Worm (Caenorhabditis elegans) whole organism, L2 larva: ENCODE results near the gene rps-14.

Experiments
- C34F6.9 ChIP-seq: fragments of 150-350 bp; optimal IDR thresholded peaks from 2 replicates; lab custom pipeline; 2014; ENCODE audit warnings: missing biosample characterization, missing genetic modification characterization
- R02D3.7 ChIP-seq: fragments of 150-350 bp; optimal IDR thresholded peaks from 2 replicates; lab custom pipeline; 2014; ENCODE audit warnings: missing biosample characterization, missing genetic modification characterization
- Y55F3AM.14 ChIP-seq: fragments of 200-800 bp; sonication (Bioruptor generic); optimal IDR thresholded peaks from 2 replicates; lab custom pipeline; 2018; ENCODE audit warnings: mild to moderate bottlenecking, missing genetic modification characterization, missing compliant biosample characterization
- ZK546.5 ChIP-seq: sonication (generic microtip); optimal IDR thresholded peaks from 2 replicates; lab custom pipeline; 2017; ENCODE audit warnings: missing biosample characterization, missing genetic modification characterization
- alr-1 ChIP-seq: fragments of 150-350 bp; optimal IDR thresholded peaks from 2 replicates; lab custom pipeline; 2014; ENCODE audit warnings: missing biosample characterization, missing genetic modification characterization
- aly-2 ChIP-seq: fragments of 150-350 bp; optimal IDR thresholded peaks from 2 replicates; lab custom pipeline; 2014; ENCODE audit warnings: missing biosample characterization, missing genetic modification characterization
- ama-1 ChIP-seq: fragments of 150-350 bp; optimal IDR thresholded peaks from 2 replicates; lab custom pipeline; 2018; ENCODE audit warnings: inconsistent platforms
- blmp-1 ChIP-seq: sonication (generic microtip); optimal IDR thresholded peaks from 2 replicates; lab custom pipeline; 2017; ENCODE audit warnings: missing genetic modification characterization, mild to moderate bottlenecking, missing compliant biosample characterization, antibody characterized with exemption, moderate library complexity; ENCODE audit not compliant: insufficient read depth
- ceh-16 ChIP-seq: fragments of 150-350 bp; optimal IDR thresholded peaks from 2 replicates; lab custom pipeline; 2014; ENCODE audit warnings: missing biosample characterization, missing genetic modification characterization
- ceh-82 ChIP-seq: fragments of 150-350 bp; optimal IDR thresholded peaks from 2 replicates; lab custom pipeline; 2014; ENCODE audit warnings: missing biosample characterization, missing genetic modification characterization
- crh-2 ChIP-seq: sonication (generic microtip); optimal IDR thresholded peaks from 2 replicates; lab custom pipeline; 2017; ENCODE audit warnings: missing biosample characterization, missing genetic modification characterization
- dmd-4 ChIP-seq: sonication (generic microtip); optimal IDR thresholded peaks from 2 replicates; lab custom pipeline; 2017; ENCODE audit warnings: missing biosample characterization, missing genetic modification characterization
- egl-27 ChIP-seq: sonication (generic microtip); optimal IDR thresholded peaks from 3 replicates; lab custom pipeline; 2017; ENCODE audit warnings: missing biosample characterization, missing genetic modification reagents, missing genetic modification characterization
- elt-1 ChIP-seq: fragments of 150-350 bp; optimal IDR thresholded peaks from 2 replicates; lab custom pipeline; 2014; ENCODE audit warnings: missing biosample characterization, missing genetic modification characterization
- elt-3 ChIP-seq: sonication (generic microtip); optimal IDR thresholded peaks from 2 replicates; lab custom pipeline; 2017; ENCODE audit warnings: missing biosample characterization, missing genetic modification characterization
- fos-1 ChIP-seq: fragments of 150-350 bp; optimal IDR thresholded peaks from 2 replicates; lab custom pipeline; 2014; ENCODE audit warnings: missing biosample characterization, missing genetic modification characterization
- gmeb-1 ChIP-seq: fragments of 150-350 bp; optimal IDR thresholded peaks from 2 replicates; lab custom pipeline; 2014; ENCODE audit warnings: missing biosample characterization, missing genetic modification characterization
- lin-11 ChIP-seq: fragments of 150-350 bp; sonication (generic microtip); optimal IDR thresholded peaks from 2 replicates; lab custom pipeline; 2014; ENCODE audit warnings: missing biosample characterization, missing genetic modification characterization, inconsistent platforms, mixed read lengths
- lin-13 ChIP-seq: fragments of 150-350 bp; optimal IDR thresholded peaks from 2 replicates; lab custom pipeline; 2014; ENCODE audit warnings: missing biosample characterization, missing genetic modification reagents, missing genetic modification characterization
- lin-39 ChIP-seq: fragments of 150-350 bp; optimal IDR thresholded peaks from 2 replicates; lab custom pipeline; 2014; ENCODE audit warnings: missing biosample characterization, missing genetic modification reagents, missing genetic modification characterization
- lsy-2 ChIP-seq, 2 experiments: fragments of 150-350 bp in 1 of 2; sonication (generic microtip) in 1 of 2; optimal IDR thresholded peaks; 2 replicates each; lab custom pipeline; 2014 to 2017; ENCODE audit warnings: missing biosample characterization in 2 of 2, missing genetic modification characterization in 2 of 2
- mab-5 ChIP-seq: fragments of 150-350 bp; optimal IDR thresholded peaks from 2 replicates; lab custom pipeline; 2014; ENCODE audit warnings: missing biosample characterization, missing genetic modification characterization
- mbf-1 ChIP-seq: sonication (generic microtip); optimal IDR thresholded peaks from 2 replicates; lab custom pipeline; 2017; ENCODE audit warnings: missing biosample characterization, missing genetic modification characterization
- mdl-1 ChIP-seq, 2 experiments: fragments of 150-350 bp in 1 of 2; sonication (generic microtip) in 1 of 2; optimal IDR thresholded peaks; 2 replicates each; lab custom pipeline; 2017; ENCODE audit warnings: missing biosample characterization in 2 of 2, missing genetic modification characterization in 2 of 2
- nhr-10 ChIP-seq: sonication (generic microtip); optimal IDR thresholded peaks from 2 replicates; lab custom pipeline; 2017; ENCODE audit warnings: missing biosample characterization, missing genetic modification characterization
- nhr-11 ChIP-seq: fragments of 150-350 bp; optimal IDR thresholded peaks from 2 replicates; lab custom pipeline; 2014; ENCODE audit warnings: missing biosample characterization, missing genetic modification characterization
- nhr-12 ChIP-seq: fragments of 150-350 bp; optimal IDR thresholded peaks from 2 replicates; lab custom pipeline; 2014; ENCODE audit warnings: missing biosample characterization, missing genetic modification characterization
- nhr-129 ChIP-seq: fragments of 150-350 bp; optimal IDR thresholded peaks from 2 replicates; lab custom pipeline; 2014; ENCODE audit warnings: missing biosample characterization, missing genetic modification characterization
- nhr-21 ChIP-seq: fragments of 150-350 bp; optimal IDR thresholded peaks from 2 replicates; lab custom pipeline; 2014; ENCODE audit warnings: missing biosample characterization, missing genetic modification characterization
- nhr-23 ChIP-seq: fragments of 150-350 bp; optimal IDR thresholded peaks from 2 replicates; lab custom pipeline; 2014; ENCODE audit warnings: missing biosample characterization, missing genetic modification reagents, missing genetic modification characterization
- nhr-25 ChIP-seq: fragments of 150-350 bp; sonication (generic microtip); optimal IDR thresholded peaks from 3 replicates; lab custom pipeline; 2014; ENCODE audit warnings: missing biosample characterization, missing genetic modification characterization
- nhr-6 ChIP-seq: fragments of 150-350 bp; optimal IDR thresholded peaks from 2 replicates; lab custom pipeline; 2014; ENCODE audit warnings: missing biosample characterization, missing genetic modification characterization
- nhr-77 ChIP-seq: fragments of 150-350 bp; optimal IDR thresholded peaks from 2 replicates; lab custom pipeline; 2014; ENCODE audit warnings: missing biosample characterization, missing genetic modification characterization
- peb-1 ChIP-seq: fragments of 150-350 bp; optimal IDR thresholded peaks from 2 replicates; lab custom pipeline; 2014; ENCODE audit warnings: missing biosample characterization, missing genetic modification characterization
- sem-4 ChIP-seq: fragments of 150-350 bp; optimal IDR thresholded peaks from 2 replicates; lab custom pipeline; 2014; ENCODE audit warnings: missing biosample characterization, missing genetic modification reagents, missing genetic modification characterization
- skn-1 ChIP-seq: sonication (generic microtip); optimal IDR thresholded peaks from 2 replicates; lab custom pipeline; 2017; ENCODE audit warnings: missing biosample characterization, missing genetic modification characterization
- sma-3 ChIP-seq: sonication (generic microtip); optimal IDR thresholded peaks from 2 replicates; lab custom pipeline; 2016; ENCODE audit warnings: missing genetic modification reagents, missing genetic modification characterization, missing compliant biosample characterization
- sma-9 ChIP-seq, 2 experiments: fragments of 150-350 bp in 1 of 2; sonication (generic microtip) in 1 of 2; optimal IDR thresholded peaks; 2 replicates each; lab custom pipeline; 2014 to 2016; ENCODE audit warnings: missing genetic modification characterization in 2 of 2, mild to moderate bottlenecking in 1 of 2, missing biosample characterization in 1 of 2, missing compliant biosample characterization in 1 of 2, missing genetic modification reagents in 1 of 2, moderate library complexity in 1 of 2
- snpc-4 ChIP-seq: fragments of 150-350 bp; optimal IDR thresholded peaks from 2 replicates; lab custom pipeline; 2014; ENCODE audit warnings: missing biosample characterization, missing genetic modification characterization
- unc-39 ChIP-seq: fragments of 150-350 bp; optimal IDR thresholded peaks from 2 replicates; lab custom pipeline; 2014; ENCODE audit warnings: missing biosample characterization, missing genetic modification characterization
- unc-55 ChIP-seq: fragments of 150-350 bp; sonication (generic microtip); optimal IDR thresholded peaks from 3 replicates; lab custom pipeline; 2014; ENCODE audit warnings: missing biosample characterization, missing genetic modification reagents, missing genetic modification characterization
- unc-62 ChIP-seq: fragments of 150-350 bp; optimal IDR thresholded peaks from 2 replicates; lab custom pipeline; 2014; ENCODE audit warnings: missing biosample characterization, missing genetic modification reagents, missing genetic modification characterization
- zag-1 ChIP-seq: fragments of 150-350 bp; optimal IDR thresholded peaks from 2 replicates; lab custom pipeline; 2014; ENCODE audit warnings: missing biosample characterization, missing genetic modification characterization
- ztf-11 ChIP-seq: sonication (generic microtip); optimal IDR thresholded peaks from 2 replicates; lab custom pipeline; 2017; ENCODE audit warnings: missing biosample characterization, missing genetic modification characterization

rps-14 gene

DNA sequence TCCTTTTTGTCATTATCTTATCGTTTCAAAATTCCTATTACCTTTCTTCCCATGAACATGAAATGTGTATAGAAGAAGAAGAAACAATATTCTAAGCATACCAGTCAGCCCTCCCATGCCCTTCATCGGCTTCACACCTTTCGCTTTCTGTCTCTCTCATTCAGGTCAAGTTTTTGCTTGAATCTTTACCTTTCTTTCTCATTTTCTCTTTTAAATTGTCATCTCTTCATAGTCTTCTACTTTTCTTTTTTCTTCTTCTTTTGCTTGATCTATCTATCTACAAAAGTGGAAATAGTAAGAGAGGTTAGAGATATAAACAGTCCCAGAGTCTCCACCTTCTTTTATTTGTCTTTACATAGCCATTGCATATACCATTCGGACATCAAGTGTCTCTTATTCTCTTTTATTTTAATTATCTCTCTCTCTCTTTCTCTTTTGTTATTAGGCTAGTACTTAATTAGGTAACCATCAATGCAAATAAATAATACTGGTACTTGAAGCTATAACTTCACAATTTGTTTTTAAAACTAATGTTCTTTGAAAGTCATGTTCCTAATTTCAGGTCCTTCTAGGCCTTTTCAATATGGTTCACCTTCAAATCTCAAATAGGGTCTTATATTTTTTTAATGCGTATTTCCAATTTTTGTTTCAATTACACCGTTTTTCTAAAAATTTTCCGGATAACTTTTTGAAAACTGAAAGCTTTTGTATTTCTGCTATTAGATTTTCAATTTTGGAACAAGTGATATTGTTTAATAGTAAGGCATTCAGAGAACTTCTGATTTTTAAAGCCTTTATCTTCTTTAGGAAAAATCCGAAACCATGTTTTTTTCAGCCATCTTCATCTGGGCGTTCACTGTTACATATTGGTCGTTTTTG, 22.2 kb upstream of the rps-14 start, which contains the start of gene dpy-31 (continued):
- peak in 1 of 2 experiments; percentile 37 for TF ChIP-seq lsy-2 (tag; optimal IDR thresholded peaks at IDR 0.05; lab: Kevin White, UChicago)
- no peak for TF ChIP-seq dmd-4 (tag; lab: Kevin White, UChicago)
- TF ChIP-seq ceh-82 (tag; lab: Kevin White, UChicago) = no peak

DNA sequence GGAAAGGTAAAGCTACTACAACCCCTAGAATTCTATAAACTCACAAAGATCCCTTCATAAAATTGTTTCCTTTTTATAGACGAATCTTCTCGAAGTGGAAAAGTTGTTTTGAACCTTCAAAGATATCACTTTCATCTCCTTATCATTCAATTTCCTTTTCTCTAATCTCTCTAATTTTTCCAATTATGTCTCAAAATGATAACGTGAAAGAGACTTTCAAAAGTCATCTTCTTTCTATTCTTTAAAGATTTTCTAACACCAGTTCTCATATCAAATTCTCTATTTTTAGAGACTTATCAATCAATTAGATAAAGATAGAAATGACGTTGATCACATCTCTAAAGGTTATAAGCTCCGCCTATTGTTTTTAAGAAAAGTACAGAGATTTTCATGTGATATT, 20.1 kb upstream of the rps-14 start:
- TF ChIP-seq lsy-2 (tag; optimal IDR thresholded peaks at IDR 0.05; lab: Kevin White, UChicago) = peak in 1 of 2 experiments; percentile 4
- no peak for TF ChIP-seq zag-1 (tag; lab: Kevin White, UChicago)
- no peak for TF ChIP-seq ama-1 (lab: Kevin White, UChicago)
- no peak for TF ChIP-seq R02D3.7 (tag; lab: Kevin White, UChicago)
- peak; percentile 16 for TF ChIP-seq egl-27 (tag; lab: Kevin White, UChicago)
- TF ChIP-seq nhr-11 (tag; lab: Kevin White, UChicago) = no peak
- TF ChIP-seq sem-4 (tag; lab: Kevin White, UChicago) = no peak
- peak in 1 of 2 experiments; percentile 2 for TF ChIP-seq mdl-1 (tag; optimal IDR thresholded peaks at IDR 0.05; lab: Kevin White, UChicago)
- TF ChIP-seq ZK546.5 (tag; lab: Kevin White, UChicago) = no peak
- peak; percentile 93 for TF ChIP-seq blmp-1 (tag; lab: Kevin White, UChicago)
- peak; percentile 14 for TF ChIP-seq sma-3 (GFP tag; lab: Kevin White, UChicago)
- TF ChIP-seq unc-55 (GFP tag; lab: Kevin White, UChicago) = no peak
- TF ChIP-seq Y55F3AM.14 (GFP tag; lab: Kevin White, UChicago) = no peak
- no peak for TF ChIP-seq C34F6.9
- peak; percentile 70 for TF ChIP-seq nhr-25 (tag; lab: Kevin White, UChicago)
- no peak for TF ChIP-seq lin-39 (tag; lab: Kevin White, UChicago)
- no peak for TF ChIP-seq ztf-11 (tag; lab: Kevin White, UChicago)
- peak; percentile 64 for TF ChIP-seq nhr-21 (tag; lab: Kevin White, UChicago)
- peak; percentile 3 for TF ChIP-seq lin-13 (GFP tag; lab: Kevin White, UChicago)

DNA sequence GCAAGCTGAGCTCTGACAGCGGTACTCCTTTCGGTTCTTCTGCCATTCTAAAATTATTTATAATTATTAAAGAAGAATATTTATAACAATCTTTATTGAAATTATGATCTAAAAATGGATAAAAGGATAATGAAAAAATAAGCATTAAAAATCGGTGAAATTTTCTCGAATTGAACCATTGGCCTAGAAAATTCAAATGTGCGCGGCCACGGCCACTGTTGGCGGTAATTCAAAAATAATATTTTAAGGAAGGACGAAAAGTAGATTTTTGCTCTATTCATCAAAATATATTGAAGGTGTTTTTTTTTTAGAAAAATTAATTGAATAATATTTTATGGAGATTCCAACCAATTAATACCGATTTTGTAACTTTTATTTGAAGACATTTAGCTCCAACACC, 19.4 kb upstream of the rps-14 start, which contains the start of gene pfd-5:
TSS of gene pfd-5 (minus strand) at position 47 of the 400 bp plus-strand sequence.
- TF ChIP-seq mbf-1 (tag; lab: Kevin White, UChicago) (no peak), ZK546.5 (tag; lab: Kevin White, UChicago) (no peak), crh-2 (tag; lab: Kevin White, UChicago) (peak; percentile 35), sma-3 (GFP tag; lab: Kevin White, UChicago) (peak; percentile 63), zag-1 (tag; lab: Kevin White, UChicago) (no peak), snpc-4 (tag; lab: Kevin White, UChicago) (peak; percentile 7), lin-39 (tag; lab: Kevin White, UChicago) (no peak), nhr-23 (no peak), nhr-12 (tag; lab: Kevin White, UChicago) (no peak), skn-1 (tag; lab: Kevin White, UChicago) (no peak), dmd-4 (tag; lab: Kevin White, UChicago) (no peak), sem-4 (tag; lab: Kevin White, UChicago) (no peak), gmeb-1 (peak; percentile 94), ama-1 (lab: Kevin White, UChicago) (no peak), nhr-11 (tag; lab: Kevin White, UChicago) (no peak), sma-9 (GFP tag; optimal IDR thresholded peaks at IDR 0.05; lab: Kevin White, UChicago) (peak; percentile 69), sma-9 (tag; optimal IDR thresholded peaks at IDR 0.05; lab: Kevin White, UChicago) (no peak), alr-1 (no peak), nhr-25 (tag; lab: Kevin White, UChicago) (peak; percentile 37), lin-13 (GFP tag; lab: Kevin White, UChicago) (peak; percentile 22), ztf-11 (tag; lab: Kevin White, UChicago) (no peak), mdl-1 (tag; optimal IDR thresholded peaks at IDR 0.05; lab: Kevin White, UChicago) (no peak), R02D3.7 (tag; lab: Kevin White, UChicago) (no peak), peb-1 (tag; lab: Kevin White, UChicago) (no peak), lin-11 (tag; lab: Kevin White, UChicago) (peak; percentile 27), C34F6.9 (peak; percentile 65), aly-2 (tag; lab: Kevin White, UChicago) (no peak), blmp-1 (tag; lab: Kevin White, UChicago) (no peak), nhr-10 (no peak), nhr-21 (tag; lab: Kevin White, UChicago) (peak; percentile 20), fos-1 (tag; lab: Kevin White, UChicago) (peak; percentile 29), nhr-77 (tag; lab: Kevin White, UChicago) (no peak), unc-55 (GFP tag; lab: Kevin White, UChicago) (peak; percentile 78), nhr-6 (tag; lab: Kevin White, UChicago) (no peak), elt-3 (tag; lab: Kevin White, UChicago) (no peak), unc-39 (tag; lab: Kevin White, UChicago) (no peak), egl-27 (tag; lab: Kevin White, UChicago) (peak; percentile 33), elt-1 (tag; lab: Kevin White, UChicago) (no peak), unc-62 (GFP tag; lab: Kevin White, UChicago) (no peak), ceh-82 (tag; lab: Kevin White, UChicago) (no peak), mab-5 (tag; lab: Kevin White, UChicago) (no peak), lsy-2 (tag; optimal IDR thresholded peaks at IDR 0.05; lab: Kevin White, UChicago) (peak; percentile 46 to 85), ceh-16 (no peak), nhr-129 (tag; lab: Kevin White, UChicago) (no peak)
